Fruit fly (Drosophila melanogaster) whole organism, prepupa: ENCODE results near the gene uif.

Source experiments
- Blimp-1 ChIP-seq: fragments of 200-800 bp; sonication (Bioruptor generic); optimal IDR thresholded peaks from 3 replicates; lab custom pipeline; 2017; ENCODE audit warnings: missing biosample characterization, missing genetic modification characterization, mild to moderate bottlenecking, moderate library complexity, missing genetic modification reagents
- CG11762 ChIP-seq: fragments of 200-800 bp; sonication (Bioruptor generic); optimal IDR thresholded peaks from 3 replicates; lab custom pipeline; 2016; ENCODE audit warnings: missing biosample characterization, missing genetic modification characterization; ENCODE audit not compliant: insufficient read depth
- CG1621 ChIP-seq: fragments of 200-800 bp; sonication (Bioruptor generic); optimal IDR thresholded peaks from 3 replicates; lab custom pipeline; 2018; ENCODE audit warnings: missing biosample characterization, mild to moderate bottlenecking, missing genetic modification characterization
- CG3032 ChIP-seq: fragments of 200-800 bp; optimal IDR thresholded peaks from 2 replicates; lab custom pipeline; 2019; ENCODE audit warnings: missing biosample characterization, mild to moderate bottlenecking, missing genetic modification characterization, moderate library complexity
- CG31627 ChIP-seq: fragments of 200-800 bp; sonication (Bioruptor generic); optimal IDR thresholded peaks from 3 replicates; lab custom pipeline; 2016; ENCODE audit warnings: missing biosample characterization, missing genetic modification characterization
- CG32006 ChIP-seq: fragments of 200-800 bp; sonication (Bioruptor generic); optimal IDR thresholded peaks from 3 replicates; lab custom pipeline; 2017; ENCODE audit warnings: missing biosample characterization, mild to moderate bottlenecking, missing genetic modification characterization
- CG4318 ChIP-seq: fragments of 200-800 bp; sonication (Bioruptor generic); optimal IDR thresholded peaks from 3 replicates; lab custom pipeline; 2017; ENCODE audit warnings: missing biosample characterization, mild to moderate bottlenecking, missing genetic modification characterization
- CG6808 ChIP-seq: fragments of 200-800 bp; sonication (Bioruptor generic); optimal IDR thresholded peaks from 3 replicates; lab custom pipeline; 2017; ENCODE audit warnings: missing biosample characterization, missing genetic modification characterization, mild to moderate bottlenecking, moderate library complexity, missing genetic modification reagents
- CG6854 ChIP-seq: fragments of 200-800 bp; sonication (Bioruptor generic); optimal IDR thresholded peaks from 2 replicates; lab custom pipeline; 2017; ENCODE audit warnings: missing biosample characterization, mild to moderate bottlenecking, missing genetic modification characterization
- CG7368 ChIP-seq: fragments of 200-800 bp; sonication (Bioruptor generic); optimal IDR thresholded peaks from 3 replicates; lab custom pipeline; 2016; ENCODE audit warnings: missing biosample characterization, missing genetic modification characterization
- CG8632 ChIP-seq: fragments of 200-800 bp; sonication (Bioruptor generic); optimal IDR thresholded peaks from 3 replicates; lab custom pipeline; 2016; ENCODE audit warnings: missing biosample characterization, missing genetic modification characterization
- CG9139 ChIP-seq: fragments of 200-800 bp; sonication (Bioruptor generic); optimal IDR thresholded peaks from 3 replicates; lab custom pipeline; 2017; ENCODE audit warnings: missing biosample characterization, mild to moderate bottlenecking, missing genetic modification characterization
- Eip75B ChIP-seq: fragments of 200-800 bp; sonication (Bioruptor generic); optimal IDR thresholded peaks from 3 replicates; lab custom pipeline; 2016; ENCODE audit warnings: missing biosample characterization, missing genetic modification characterization
- Eip78C ChIP-seq: fragments of 200-800 bp; sonication (Bioruptor generic); peaks from one replicate; lab custom pipeline; 2016; ENCODE audit warnings: missing biosample characterization, missing genetic modification characterization
- Ets21C ChIP-seq: fragments of 200-800 bp; sonication (Bioruptor generic); optimal IDR thresholded peaks from 3 replicates; lab custom pipeline; 2016; ENCODE audit warnings: missing biosample characterization, missing genetic modification characterization
- Gug ChIP-seq: fragments of 200-800 bp; sonication (Bioruptor generic); IDR thresholded peaks from 2 replicates; pipeline ENCODE4 v1.3.6; 2022; ENCODE audit warnings: missing biosample characterization, missing genetic modification characterization
- Hr38 ChIP-seq: sonication (Bioruptor generic); optimal IDR thresholded peaks from 2 replicates; lab custom pipeline; 2016; ENCODE audit warnings: missing biosample characterization, missing genetic modification characterization
- OdsH ChIP-seq: fragments of 200-800 bp; sonication (Bioruptor generic); optimal IDR thresholded peaks from 3 replicates; lab custom pipeline; 2016; ENCODE audit warnings: missing biosample characterization, missing genetic modification characterization
- Smox ChIP-seq: fragments of 200-800 bp; sonication (Bioruptor generic); optimal IDR thresholded peaks from 3 replicates; lab custom pipeline; 2016; ENCODE audit warnings: missing biosample characterization, missing genetic modification characterization
- Sox102F ChIP-seq: fragments of 200-800 bp; sonication (Bioruptor generic); optimal IDR thresholded peaks from 2 replicates; lab custom pipeline; 2016; ENCODE audit warnings: missing biosample characterization, mild to moderate bottlenecking, missing genetic modification characterization
- Sox14 ChIP-seq: fragments of 200-800 bp; sonication (Bioruptor generic); optimal IDR thresholded peaks from 3 replicates; lab custom pipeline; 2016; ENCODE audit warnings: missing biosample characterization, missing genetic modification characterization
- dsx ChIP-seq: fragments of 200-800 bp; optimal IDR thresholded peaks from 3 replicates; lab custom pipeline; 2019; ENCODE audit warnings: missing biosample characterization, mild to moderate bottlenecking, missing genetic modification characterization, moderate library complexity; ENCODE audit not compliant: poor library complexity, severe bottlenecking
- eg ChIP-seq: fragments of 200-800 bp; sonication (Bioruptor generic); IDR thresholded peaks from 3 replicates; pipeline ENCODE4 v1.3.6; 2022; ENCODE audit warnings: missing biosample characterization, missing genetic modification characterization
- esn ChIP-seq: fragments of 200-800 bp; sonication (Bioruptor generic); optimal IDR thresholded peaks from 2 replicates; lab custom pipeline; 2016; ENCODE audit warnings: missing biosample characterization, mild to moderate bottlenecking, missing genetic modification characterization, moderate library complexity
- fd59A ChIP-seq: fragments of 200-800 bp; sonication (Bioruptor generic); optimal IDR thresholded peaks from 2 replicates; lab custom pipeline; 2017; ENCODE audit warnings: missing biosample characterization, mild to moderate bottlenecking, missing genetic modification characterization, missing genetic modification reagents
- fkh ChIP-seq: fragments of 200-800 bp; sonication (Bioruptor generic); optimal IDR thresholded peaks from 3 replicates; lab custom pipeline; 2017; ENCODE audit warnings: missing biosample characterization, mild to moderate bottlenecking, missing genetic modification characterization, moderate library complexity
- net ChIP-seq: fragments of 200-800 bp; sonication (Bioruptor generic); optimal IDR thresholded peaks from 3 replicates; lab custom pipeline; 2016; ENCODE audit warnings: missing biosample characterization, missing genetic modification characterization
- pdm3 ChIP-seq: fragments of 200-800 bp; sonication (Bioruptor generic); optimal IDR thresholded peaks from 3 replicates; lab custom pipeline; 2016; ENCODE audit warnings: missing biosample characterization, missing genetic modification characterization
- spab ChIP-seq: fragments of 200-800 bp; sonication (Bioruptor generic); optimal IDR thresholded peaks from 2 replicates; lab custom pipeline; 2017; ENCODE audit warnings: missing biosample characterization, mild to moderate bottlenecking, missing genetic modification characterization, missing genetic modification reagents
- ss ChIP-seq, 2 experiments: fragments of 200-800 bp; sonication (Bioruptor generic); optimal IDR thresholded peaks; 2 replicates in 1 of 2; 3 replicates in 1 of 2; lab custom pipeline; 2017 to 2018; ENCODE audit warnings: mild to moderate bottlenecking in 2 of 2, missing biosample characterization in 2 of 2, missing genetic modification characterization in 2 of 2, moderate library complexity in 1 of 2
- svp ChIP-seq: fragments of 200-800 bp; sonication (Bioruptor generic); peaks from one replicate; lab custom pipeline; 2016; ENCODE audit warnings: missing biosample characterization, missing genetic modification characterization
- topi ChIP-seq: fragments of 200-800 bp; sonication (Bioruptor generic); optimal IDR thresholded peaks from 3 replicates; lab custom pipeline; 2016; ENCODE audit warnings: missing biosample characterization, missing genetic modification characterization
- vri ChIP-seq: fragments of 200-800 bp; sonication (Bioruptor generic); optimal IDR thresholded peaks from 3 replicates; lab custom pipeline; 2016; ENCODE audit warnings: missing biosample characterization, mild to moderate bottlenecking, missing genetic modification characterization

The uif gene

dm6 chr2L:7039342-7039684, 29.2 kb upstream of the uif start (continued):
- TF ChIP-seq CG11762 (GFP tag; lab: Kevin White, UChicago) (peak; percentile 60), CG4318 (GFP tag; lab: Kevin White, UChicago) (peak; percentile 12), CG8632 (peak; percentile 23), CG3032 (tag; lab: Kevin White, UChicago) (peak; percentile 9), CG1621 (tag; lab: Kevin White, UChicago) (no peak), CG9139 (GFP tag; lab: Kevin White, UChicago) (no peak), Hr38 (GFP tag; lab: Kevin White, UChicago) (no peak), esn (GFP tag; lab: Kevin White, UChicago) (peak; percentile 90), svp (GFP tag; lab: Kevin White, UChicago) (peak; percentile 85), topi (GFP tag; lab: Kevin White, UChicago) (peak; percentile 74), CG31627 (GFP tag; lab: Kevin White, UChicago) (peak; percentile 81), fkh (GFP tag; lab: Kevin White, UChicago) (no peak), net (GFP tag; lab: Kevin White, UChicago) (peak; percentile 79), Sox102F (GFP tag; lab: Kevin White, UChicago) (peak; percentile 57), fd59A (peak; percentile 14), OdsH (GFP tag; lab: Kevin White, UChicago) (peak; percentile 81), Smox (GFP tag; lab: Kevin White, UChicago) (peak; percentile 70), Sox14 (GFP tag; lab: Kevin White, UChicago) (peak; percentile 87), Eip75B (GFP tag; lab: Kevin White, UChicago) (peak; percentile 57)
- TF ChIP-seq, all 60 proteins: peak for 50

- TF ChIP-seq svp (GFP tag; lab: Kevin White, UChicago) (peak; percentile 70), eg (GFP tag; lab: Robert Waterston, UW) (peak; percentile 21; the same call in 1 of the 3 replicates), Eip78C (no peak), CG3032 (tag; lab: Kevin White, UChicago) (no peak), vri (GFP tag; lab: Kevin White, UChicago) (peak; percentile 85), CG6854 (no peak)
Measured at dm6 chr2L:7038404-7039341, 28.5 kb upstream of the uif start.

dm6 chr2L:7037773-7038327, 27.7 kb upstream of the uif start, which contains the start of gene milt:
milt (plus strand) TSS chr2L:7037823.
- no peak for TF ChIP-seq pdm3 (GFP tag; lab: Kevin White, UChicago)
- no peak for TF ChIP-seq CG6854
- peak; percentile 34 for TF ChIP-seq esn (GFP tag; lab: Kevin White, UChicago)
- no peak for TF ChIP-seq spab (GFP tag; lab: Kevin White, UChicago)
- peak; percentile 9 for TF ChIP-seq CG6808 (GFP tag; lab: Kevin White, UChicago)
- no peak for TF ChIP-seq CG32006
- no peak for TF ChIP-seq CG1621 (tag; lab: Kevin White, UChicago)
- TF ChIP-seq Gug (GFP tag; lab: Robert Waterston, UW): no peak
- no peak for TF ChIP-seq CG7368 (GFP tag; lab: Kevin White, UChicago)
- peak; percentile 38 for TF ChIP-seq dsx
- no peak for TF ChIP-seq Blimp-1
- peak; percentile 61 for TF ChIP-seq vri (GFP tag; lab: Kevin White, UChicago)
- peak; percentile 82 for TF ChIP-seq svp (GFP tag; lab: Kevin White, UChicago)
- no peak for TF ChIP-seq Ets21C
- TF ChIP-seq topi (GFP tag; lab: Kevin White, UChicago): peak; percentile 3
- peak; percentile 72 for TF ChIP-seq Eip78C
- peak; percentile 24 to 39 for TF ChIP-seq ss (GFP tag; optimal IDR thresholded peaks at IDR 0.05; lab: Kevin White, UChicago)
